Worm (Caenorhabditis elegans) whole organism, young adult: ENCODE results near the gene rab-7.
A peak's percentile ranks its signal among the peaks of the same experiment; 100 is the strongest.

Experiments used
- B0035.1 ChIP-seq: sonication (generic microtip); optimal IDR thresholded peaks from 2 replicates; lab custom pipeline; 2016; ENCODE audit warnings: missing genetic modification characterization, mild to moderate bottlenecking, missing compliant biosample characterization, missing genotype, missing genetic modification reagents
- F37B4.10 ChIP-seq: fragments of 200-800 bp; sonication (Bioruptor generic); IDR thresholded peaks from 2 replicates; pipeline ENCODE4 v1.3.6; 2022; ENCODE audit warnings: missing genetic modification characterization, missing compliant biosample characterization
- F49E8.2 ChIP-seq: sonication (generic microtip); optimal IDR thresholded peaks from 3 replicates; lab custom pipeline; 2017; ENCODE audit warnings: missing genetic modification characterization, mild to moderate bottlenecking, missing compliant biosample characterization, antibody characterized with exemption, moderate library complexity; ENCODE audit not compliant: insufficient read depth
- F52B5.7 ChIP-seq: sonication (generic microtip); optimal IDR thresholded peaks from 2 replicates; lab custom pipeline; 2016; ENCODE audit warnings: mild to moderate bottlenecking, missing genetic modification characterization, missing compliant biosample characterization
- F55B11.4 ChIP-seq: sonication (generic microtip); optimal IDR thresholded peaks from 2 replicates; lab custom pipeline; 2016; ENCODE audit warnings: missing compliant biosample characterization, missing genetic modification characterization, borderline replicate concordance; ENCODE audit not compliant: insufficient read depth
- T07F8.4 ChIP-seq: sonication (generic microtip); optimal IDR thresholded peaks from 2 replicates; lab custom pipeline; 2016; ENCODE audit warnings: mild to moderate bottlenecking, missing genetic modification characterization, moderate library complexity, missing compliant biosample characterization
- Y56A3A.18 ChIP-seq: fragments of 200-800 bp; sonication (Bioruptor generic); IDR thresholded peaks from 2 replicates; pipeline ENCODE4 v1.3.6; 2022; ENCODE audit warnings: missing genetic modification reagents, missing genetic modification characterization, missing compliant biosample characterization
- Y67H2A.10 ChIP-seq: fragments of 200-800 bp; sonication (Bioruptor generic); conservative IDR thresholded peaks from 2 replicates; pipeline ENCODE4 v1.3.6; 2022; ENCODE audit warnings: missing genetic modification reagents, missing genetic modification characterization, missing compliant biosample characterization
- akir-1 ChIP-seq: fragments of 200-800 bp; sonication (Bioruptor generic); optimal IDR thresholded peaks from 2 replicates; lab custom pipeline; 2018; ENCODE audit warnings: mild to moderate bottlenecking, missing genetic modification characterization, moderate library complexity, missing compliant biosample characterization
- ama-1 ChIP-seq, 3 experiments: fragments of 150-350 bp in 1 of 3; sonication (generic microtip) in 2 of 3; optimal IDR thresholded peaks; 2 replicates each; lab custom pipeline; 2014 to 2018; ENCODE audit warnings: missing biosample characterization in 2 of 3, missing genetic modification characterization in 2 of 3, missing genetic modification reagents in 2 of 3
- atf-7 ChIP-seq: sonication (generic microtip); optimal IDR thresholded peaks from 2 replicates; lab custom pipeline; 2017; ENCODE audit warnings: mild to moderate bottlenecking, missing genetic modification characterization, missing compliant biosample characterization
- bed-1 ChIP-seq: fragments of 200-800 bp; sonication (Bioruptor generic); IDR thresholded peaks from 2 replicates; pipeline ENCODE4 v1.3.6; 2022; ENCODE audit warnings: missing genetic modification reagents, missing genetic modification characterization, missing compliant biosample characterization
- cebp-1 ChIP-seq, 2 experiments: fragments of 200-800 bp in 1 of 2; sonication (Bioruptor generic) in 1 of 2; sonication (generic microtip) in 1 of 2; IDR thresholded peaks in 1 of 2; optimal IDR thresholded peaks in 1 of 2; 2 replicates each; pipeline versions ENCODE4 v1.3.6 to Lab custom; 2017 to 2022; ENCODE audit warnings: missing compliant biosample characterization in 2 of 2, missing genetic modification characterization in 2 of 2, mild to moderate bottlenecking in 1 of 2, missing genetic modification reagents in 1 of 2, moderate library complexity in 1 of 2
- ceh-40 ChIP-seq: fragments of 200-800 bp; sonication (Bioruptor generic); IDR thresholded peaks from 2 replicates; pipeline ENCODE4 v1.3.6; 2022; ENCODE audit warnings: missing genetic modification characterization, missing compliant biosample characterization
- ceh-79 ChIP-seq: sonication (generic microtip); optimal IDR thresholded peaks from 2 replicates; lab custom pipeline; 2017; ENCODE audit warnings: mild to moderate bottlenecking, missing genetic modification characterization, missing compliant biosample characterization
- chd-7 ChIP-seq: sonication (generic microtip); optimal IDR thresholded peaks from 2 replicates; lab custom pipeline; 2016; ENCODE audit warnings: mild to moderate bottlenecking, missing genetic modification characterization, moderate library complexity, missing compliant biosample characterization
- die-1 ChIP-seq: sonication (generic microtip); optimal IDR thresholded peaks from 2 replicates; lab custom pipeline; 2016; ENCODE audit warnings: missing genotype, mild to moderate bottlenecking, missing genetic modification characterization, missing compliant biosample characterization
- efl-1 ChIP-seq: fragments of 150-350 bp; optimal IDR thresholded peaks from 2 replicates; lab custom pipeline; 2014; ENCODE audit warnings: missing biosample characterization, missing genetic modification reagents, missing genetic modification characterization
- egl-18 ChIP-seq: fragments of 200-800 bp; sonication (Bioruptor generic); IDR thresholded peaks from 2 replicates; pipeline ENCODE4 v1.3.6; 2022; ENCODE audit warnings: missing genetic modification reagents, missing genetic modification characterization, missing compliant biosample characterization
- ekl-4 ChIP-seq: fragments of 200-800 bp; sonication (Bioruptor generic); IDR thresholded peaks from 2 replicates; pipeline ENCODE4 v1.3.6; 2022; ENCODE audit warnings: missing genetic modification reagents, missing genetic modification characterization, missing compliant biosample characterization
- him-1 ChIP-seq: sonication (generic microtip); optimal IDR thresholded peaks from 2 replicates; lab custom pipeline; 2016; ENCODE audit warnings: missing genotype, missing genetic modification reagents, missing genetic modification characterization, missing compliant biosample characterization
- hmg-20 ChIP-seq: fragments of 200-800 bp; sonication (Bioruptor generic); IDR thresholded peaks from 2 replicates; pipeline ENCODE4 v1.3.6; 2022; ENCODE audit warnings: missing genetic modification reagents, missing genetic modification characterization, missing compliant biosample characterization
- hrde-1 ChIP-seq: sonication (generic microtip); optimal IDR thresholded peaks from 2 replicates; lab custom pipeline; 2016; ENCODE audit warnings: missing genetic modification characterization, mild to moderate bottlenecking, missing compliant biosample characterization, moderate library complexity, missing genotype, missing genetic modification reagents, borderline replicate concordance
- lin-26 ChIP-seq: fragments of 200-800 bp; sonication (Bioruptor generic); IDR thresholded peaks from 2 replicates; pipeline ENCODE4 v1.3.6; 2022; ENCODE audit warnings: missing genetic modification reagents, missing genetic modification characterization, missing compliant biosample characterization
- lin-35 ChIP-seq, 3 experiments: fragments of 150-350 bp in 2 of 3; sonication (generic microtip) in 1 of 3; optimal IDR thresholded peaks; 2 replicates each; lab custom pipeline; 2014 to 2018; ENCODE audit warnings: missing biosample characterization in 3 of 3, missing genetic modification characterization in 3 of 3, missing genetic modification reagents in 3 of 3
- lin-40 ChIP-seq: sonication (generic microtip); optimal IDR thresholded peaks from 2 replicates; lab custom pipeline; 2016; ENCODE audit warnings: missing genetic modification characterization, mild to moderate bottlenecking, missing compliant biosample characterization, missing genotype, missing genetic modification reagents
- lin-54 ChIP-seq: fragments of 200-800 bp; sonication (Bioruptor generic); optimal IDR thresholded peaks from 2 replicates; lab custom pipeline; 2018; ENCODE audit warnings: mild to moderate bottlenecking, missing genetic modification characterization, missing compliant biosample characterization
- lsy-27 ChIP-seq: sonication (generic microtip); optimal IDR thresholded peaks from 2 replicates; lab custom pipeline; 2017; ENCODE audit warnings: missing genetic modification characterization, mild to moderate bottlenecking, missing compliant biosample characterization, antibody characterized with exemption, missing genotype, borderline replicate concordance; ENCODE audit not compliant: insufficient read depth
- madf-10 ChIP-seq: sonication (generic microtip); optimal IDR thresholded peaks from 2 replicates; lab custom pipeline; 2016; ENCODE audit warnings: mild to moderate bottlenecking, missing genetic modification characterization, missing compliant biosample characterization
- mes-4 ChIP-seq: sonication (generic microtip); optimal IDR thresholded peaks from 2 replicates; lab custom pipeline; 2016; ENCODE audit warnings: missing genotype, missing genetic modification characterization, missing compliant biosample characterization
- mxl-1 ChIP-seq: sonication (generic microtip); optimal IDR thresholded peaks from 2 replicates; lab custom pipeline; 2016; ENCODE audit warnings: missing genetic modification characterization, missing compliant biosample characterization
- nfya-2 ChIP-seq: fragments of 200-800 bp; sonication (Bioruptor generic); IDR thresholded peaks from 2 replicates; pipeline ENCODE4 v1.3.6; 2022; ENCODE audit warnings: missing genetic modification reagents, missing genetic modification characterization, missing compliant biosample characterization
- nfyb-1 ChIP-seq: fragments of 200-800 bp; sonication (Bioruptor generic); IDR thresholded peaks from 2 replicates; pipeline ENCODE4 v1.3.6; 2022; ENCODE audit warnings: missing genetic modification reagents, missing genetic modification characterization, missing compliant biosample characterization
- nhr-179 ChIP-seq: sonication (generic microtip); optimal IDR thresholded peaks from 2 replicates; lab custom pipeline; 2016; ENCODE audit warnings: mild to moderate bottlenecking, missing genetic modification characterization, missing compliant biosample characterization
- nhr-27 ChIP-seq: fragments of 200-800 bp; sonication (Bioruptor generic); optimal IDR thresholded peaks from 2 replicates; lab custom pipeline; 2018; ENCODE audit warnings: mild to moderate bottlenecking, missing genetic modification characterization, moderate library complexity, missing compliant biosample characterization
- rec-8 ChIP-seq, 2 experiments: sonication (generic microtip); optimal IDR thresholded peaks; 2 replicates each; lab custom pipeline; 2016; ENCODE audit warnings: mild to moderate bottlenecking in 2 of 2, missing genetic modification characterization in 2 of 2, missing genetic modification reagents in 2 of 2, missing genotype in 2 of 2, missing biosample characterization in 1 of 2, missing compliant biosample characterization in 1 of 2, moderate library complexity in 1 of 2
- sea-2 ChIP-seq: fragments of 200-800 bp; sonication (Bioruptor generic); IDR thresholded peaks from 2 replicates; pipeline ENCODE4 v1.3.6; 2022; ENCODE audit warnings: missing genetic modification characterization, missing compliant biosample characterization
- snpc-1.3 ChIP-seq: sonication (generic microtip); optimal IDR thresholded peaks from 2 replicates; lab custom pipeline; 2017; ENCODE audit warnings: missing genetic modification characterization, mild to moderate bottlenecking, missing compliant biosample characterization, antibody characterized with exemption, moderate library complexity, missing genotype, missing genetic modification reagents; ENCODE audit not compliant: insufficient read depth
- snpc-3.4 ChIP-seq: sonication (generic microtip); optimal IDR thresholded peaks from 2 replicates; lab custom pipeline; 2017; ENCODE audit warnings: missing genetic modification characterization, mild to moderate bottlenecking, missing compliant biosample characterization, antibody characterized with exemption, moderate library complexity, missing genotype, missing genetic modification reagents
- somi-1 ChIP-seq: fragments of 200-800 bp; sonication (Bioruptor generic); optimal IDR thresholded peaks from 2 replicates; lab custom pipeline; 2018; ENCODE audit warnings: mild to moderate bottlenecking, missing genetic modification characterization, missing compliant biosample characterization
- sptf-2 ChIP-seq: fragments of 200-800 bp; sonication (Bioruptor generic); optimal IDR thresholded peaks from 2 replicates; lab custom pipeline; 2018; ENCODE audit warnings: mild to moderate bottlenecking, missing genetic modification characterization, missing compliant biosample characterization
- tlf-1 ChIP-seq: fragments of 200-800 bp; sonication (Bioruptor generic); optimal IDR thresholded peaks from 2 replicates; lab custom pipeline; 2018; ENCODE audit warnings: mild to moderate bottlenecking, missing genetic modification characterization, missing compliant biosample characterization
- xnd-1 ChIP-seq: sonication (generic microtip); optimal IDR thresholded peaks from 2 replicates; lab custom pipeline; 2016; ENCODE audit warnings: missing genotype, missing genetic modification reagents, missing genetic modification characterization, missing compliant biosample characterization
- zim-3 ChIP-seq: sonication (generic microtip); optimal IDR thresholded peaks from 2 replicates; lab custom pipeline; 2017; ENCODE audit warnings: mild to moderate bottlenecking, missing genetic modification characterization, moderate library complexity, missing compliant biosample characterization
- ztf-18 ChIP-seq: sonication (generic microtip); optimal IDR thresholded peaks from 2 replicates; lab custom pipeline; 2016; ENCODE audit warnings: missing genotype, mild to moderate bottlenecking, missing genetic modification characterization, missing compliant biosample characterization
- ztf-25 ChIP-seq: fragments of 200-800 bp; sonication (Bioruptor generic); IDR thresholded peaks from 2 replicates; pipeline ENCODE4 v1.3.6; 2022; ENCODE audit warnings: missing genetic modification reagents, missing genetic modification characterization, missing compliant biosample characterization
- ztf-28 ChIP-seq: fragments of 200-800 bp; sonication (Bioruptor generic); IDR thresholded peaks from 2 replicates; pipeline ENCODE4 v1.3.6; 2022; ENCODE audit warnings: missing genetic modification reagents, missing genetic modification characterization, missing compliant biosample characterization

The rab-7 gene

ce11 chrII:11980110-11980509 lies 13.4 kb upstream of the rab-7 start (continued):
- TF ChIP-seq zim-3 (tag; lab: Kevin White, UChicago) (no peak), cebp-1 (GFP tag; IDR thresholded peaks at IDR 0.05; lab: Robert Waterston, UW) (no peak; the same call in none of the 2 replicates), cebp-1 (tag; optimal IDR thresholded peaks at IDR 0.05; lab: Kevin White, UChicago) (peak; percentile 58), nhr-179 (no peak), lin-54 (GFP tag; lab: Kevin White, UChicago) (peak; percentile 96), lin-26 (GFP tag; lab: Robert Waterston, UW) (no peak), ztf-28 (GFP tag; lab: Robert Waterston, UW) (peak; percentile 96), snpc-3.4 (tag; lab: Kevin White, UChicago) (peak; percentile 88), B0035.1 (peak; percentile 62), nfya-2 (no peak), tlf-1 (GFP tag; lab: Kevin White, UChicago) (peak; percentile 96), F37B4.10 (GFP tag; lab: Robert Waterston, UW) (no peak), somi-1 (GFP tag; lab: Kevin White, UChicago) (no peak), him-1 (tag; lab: Kevin White, UChicago) (no peak), egl-18 (GFP tag; lab: Robert Waterston, UW) (no peak), hmg-20 (no peak), bed-1 (GFP tag; lab: Robert Waterston, UW) (no peak), sea-2 (no peak), nfyb-1 (GFP tag; lab: Robert Waterston, UW) (peak; percentile 84; the same call in 1 of the 2 replicates), ztf-25 (GFP tag; lab: Robert Waterston, UW) (no peak), madf-10 (tag; lab: Kevin White, UChicago) (peak; percentile 85), Y56A3A.18 (GFP tag; lab: Robert Waterston, UW) (no peak), atf-7 (no peak), akir-1 (GFP tag; lab: Kevin White, UChicago) (no peak), lsy-27 (no peak), T07F8.4 (tag; lab: Kevin White, UChicago) (peak; percentile 31), efl-1 (GFP tag; lab: Kevin White, UChicago) (peak; percentile 55), lin-35 (GFP tag; optimal IDR thresholded peaks at IDR 0.05; lab: Kevin White, UChicago) (peak in 1 of 3 experiments; percentile 88), Y67H2A.10 (GFP tag; lab: Robert Waterston, UW) (peak; percentile 91), mes-4 (tag; lab: Kevin White, UChicago) (no peak), mxl-1 (no peak), ceh-79 (tag; lab: Kevin White, UChicago) (no peak), ceh-40 (GFP tag; lab: Robert Waterston, UW) (no peak), ama-1 (optimal IDR thresholded peaks at IDR 0.05; lab: Kevin White, UChicago) (no peak), ama-1 (GFP tag; optimal IDR thresholded peaks at IDR 0.05; lab: Kevin White, UChicago) (no peak), F55B11.4 (tag; lab: Kevin White, UChicago) (no peak), xnd-1 (tag; lab: Kevin White, UChicago) (peak; percentile 4), chd-7 (tag; lab: Kevin White, UChicago) (no peak), ztf-18 (tag; lab: Kevin White, UChicago) (peak; percentile 71), snpc-1.3 (tag; lab: Kevin White, UChicago) (peak; percentile 87), lin-40 (tag; lab: Kevin White, UChicago) (peak; percentile 92), ekl-4 (GFP tag; lab: Robert Waterston, UW) (no peak; the same call in 1 of the 2 replicates), sptf-2 (GFP tag; lab: Kevin White, UChicago) (no peak), F49E8.2 (peak; percentile 59), rec-8 (tag; optimal IDR thresholded peaks at IDR 0.05; lab: Kevin White, UChicago) (no peak), F52B5.7 (tag; lab: Kevin White, UChicago) (no peak), hrde-1 (tag; lab: Kevin White, UChicago) (peak; percentile 18), nhr-27 (no peak), die-1 (tag; lab: Kevin White, UChicago) (no peak)
